Fruit fly (Drosophila melanogaster) whole organism, prepupa: ENCODE measurements around the gene dbr.

Experiments used
- CG11762 ChIP-seq: fragments of 200-800 bp; sonication (Bioruptor generic); optimal IDR thresholded peaks from 3 replicates; lab custom pipeline; 2016; ENCODE audit warnings: missing biosample characterization, missing genetic modification characterization; ENCODE audit not compliant: insufficient read depth
- CG6854 ChIP-seq: fragments of 200-800 bp; sonication (Bioruptor generic); optimal IDR thresholded peaks from 2 replicates; lab custom pipeline; 2017; ENCODE audit warnings: missing biosample characterization, mild to moderate bottlenecking, missing genetic modification characterization
- Hr39 ChIP-seq: fragments of 200-800 bp; sonication (Bioruptor generic); optimal IDR thresholded peaks from 2 replicates; lab custom pipeline; 2016; ENCODE audit warnings: missing biosample characterization, missing genetic modification characterization
- Lpt ChIP-seq: fragments of 200-800 bp; sonication (Bioruptor generic); optimal IDR thresholded peaks from 3 replicates; lab custom pipeline; 2016; ENCODE audit warnings: missing biosample characterization, missing genetic modification characterization
- Sox102F ChIP-seq: fragments of 200-800 bp; sonication (Bioruptor generic); optimal IDR thresholded peaks from 2 replicates; lab custom pipeline; 2016; ENCODE audit warnings: missing biosample characterization, mild to moderate bottlenecking, missing genetic modification characterization
- dac ChIP-seq: fragments of 200-800 bp; sonication (Bioruptor generic); optimal IDR thresholded peaks from 2 replicates; lab custom pipeline; 2017; ENCODE audit warnings: missing biosample characterization, mild to moderate bottlenecking, missing genetic modification characterization
- eg ChIP-seq: fragments of 200-800 bp; sonication (Bioruptor generic); IDR thresholded peaks from 3 replicates; pipeline ENCODE4 v1.3.6; 2022; ENCODE audit warnings: missing biosample characterization, missing genetic modification characterization
- fd59A ChIP-seq: fragments of 200-800 bp; sonication (Bioruptor generic); optimal IDR thresholded peaks from 2 replicates; lab custom pipeline; 2017; ENCODE audit warnings: missing biosample characterization, mild to moderate bottlenecking, missing genetic modification characterization, missing genetic modification reagents
- vri ChIP-seq: fragments of 200-800 bp; sonication (Bioruptor generic); optimal IDR thresholded peaks from 3 replicates; lab custom pipeline; 2016; ENCODE audit warnings: missing biosample characterization, mild to moderate bottlenecking, missing genetic modification characterization

dm6 chr2L:110046-110445 lies 43.8 kb downstream of the dbr start:
- TF ChIP-seq Lpt (GFP tag; lab: Kevin White, UChicago) (no peak), CG11762 (GFP tag; lab: Kevin White, UChicago) (no peak), Hr39 (GFP tag; lab: Kevin White, UChicago) (no peak), Sox102F (no peak), eg (GFP tag; lab: Robert Waterston, UW) (no peak), CG6854 (GFP tag; lab: Kevin White, UChicago) (no peak), fd59A (GFP tag; lab: Kevin White, UChicago) (no peak), vri (GFP tag; lab: Kevin White, UChicago) (no peak), dac (GFP tag; lab: Kevin White, UChicago) (no peak)
